Worm (Caenorhabditis elegans): Measurements from ENCODE around the gene Y4C6B.1.
"Not testable (repeated sequence)": the region's sequence is repeated elsewhere in the genome, so short reads cannot be mapped to it uniquely, and the experiment has no call there.

Gene Y4C6B.1

DNA sequence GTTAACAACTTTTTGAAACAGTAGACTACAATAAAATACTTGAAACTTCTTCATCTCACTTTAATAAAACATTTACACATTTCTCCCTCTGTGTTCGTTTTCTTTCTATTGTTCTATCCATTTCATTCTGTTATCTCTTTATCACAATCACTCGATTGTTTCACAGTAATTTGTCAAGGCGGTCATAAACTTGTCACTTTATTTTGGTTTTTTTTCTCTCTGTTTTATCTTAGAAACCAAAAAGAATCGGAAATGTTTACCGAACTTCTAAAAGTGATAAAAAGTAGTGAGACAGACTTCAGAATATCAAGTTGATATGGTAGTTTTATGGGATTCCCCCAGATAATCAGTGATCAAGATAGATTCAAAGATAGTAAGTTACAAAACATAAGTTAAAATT is 15.0 kb upstream of the Y4C6B.1 start, which contains the start of gene Y4C6B.2:
Gene Y4C6B.2 (plus strand): TSS at position 320 of the 400 bp plus-strand sequence.
- TF ChIP-seq lin-32 (GFP tag; optimal IDR thresholded peaks at IDR 0.05) (no peak), ztf-11 (tag; optimal IDR thresholded peaks at IDR 0.05) (no peak), tbx-8 (GFP tag; optimal IDR thresholded peaks at IDR 0.05) (no peak), lsy-2 (tag; optimal IDR thresholded peaks at IDR 0.05) (no peak), ceh-39 (tag; optimal IDR thresholded peaks at IDR 0.05) (no peak), sptf-1 (tag; optimal IDR thresholded peaks at IDR 0.05) (no peak), nhr-12 (tag; optimal IDR thresholded peaks at IDR 0.05) (no peak), mls-2 (tag; optimal IDR thresholded peaks at IDR 0.05) (no peak), elt-3 (tag; optimal IDR thresholded peaks at IDR 0.05) (no peak), unc-120 (tag; optimal IDR thresholded peaks at IDR 0.05; ENCODE audit: poor library complexity, severe bottlenecking) (no peak)

DNA sequence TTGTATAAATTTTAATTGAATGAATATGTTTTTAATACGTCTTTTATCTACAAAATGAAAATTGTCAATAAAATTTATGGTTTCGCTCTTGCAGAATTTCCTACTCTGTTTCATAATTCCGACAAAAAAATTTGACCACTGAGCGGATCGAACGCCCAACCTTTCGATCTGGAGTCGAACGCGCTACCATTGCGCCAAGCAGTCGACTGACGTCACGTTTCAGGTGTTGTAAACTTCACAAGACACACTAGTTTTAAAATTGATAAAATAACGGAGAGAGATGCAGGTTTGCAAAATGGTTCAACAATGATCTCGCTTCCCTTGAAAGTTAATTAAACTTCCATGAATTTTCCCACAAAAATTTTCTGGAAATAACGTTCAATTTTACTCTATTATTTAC is 10.1 kb upstream of the Y4C6B.1 start:
- TF ChIP-seq ham-2 (GFP tag; optimal IDR thresholded peaks at IDR 0.05), result no peak
- TF ChIP-seq mls-2 (tag; optimal IDR thresholded peaks at IDR 0.05), result no peak
- no peak for TF ChIP-seq ceh-43 (GFP tag; optimal IDR thresholded peaks at IDR 0.05)
- TF ChIP-seq ztf-11 (tag; optimal IDR thresholded peaks at IDR 0.05), result no peak
- no peak for TF ChIP-seq nhr-28 (tag; optimal IDR thresholded peaks at IDR 0.05)
- no peak for TF ChIP-seq nhr-12 (tag; optimal IDR thresholded peaks at IDR 0.05)
- no peak for TF ChIP-seq elt-1 (tag; optimal IDR thresholded peaks at IDR 0.05; ENCODE audit: borderline replicate concordance, insufficient read depth)
- TF ChIP-seq nhr-2 (tag; optimal IDR thresholded peaks at IDR 0.05), result no peak
- TF ChIP-seq sem-2 (GFP tag; optimal IDR thresholded peaks at IDR 0.05), result no peak
- no peak for TF ChIP-seq nhr-76 (tag; optimal IDR thresholded peaks at IDR 0.05)
- TF ChIP-seq nhr-237 (tag; optimal IDR thresholded peaks at IDR 0.05), result no peak

- not testable (repeated sequence) for TF ChIP-seq elt-1 (tag; optimal IDR thresholded peaks at IDR 0.05; ENCODE audit: borderline replicate concordance, insufficient read depth); lsy-2 (tag; optimal IDR thresholded peaks at IDR 0.05); ces-1 (GFP tag; optimal IDR thresholded peaks at IDR 0.05)
Observed at ce11 chrIV:5350480-5351193, 3.7 kb upstream of the Y4C6B.1 start, which contains the start of gene gba-4. Gene gba-4, minus strand, starts transcription at chrIV:5350897.

DNA sequence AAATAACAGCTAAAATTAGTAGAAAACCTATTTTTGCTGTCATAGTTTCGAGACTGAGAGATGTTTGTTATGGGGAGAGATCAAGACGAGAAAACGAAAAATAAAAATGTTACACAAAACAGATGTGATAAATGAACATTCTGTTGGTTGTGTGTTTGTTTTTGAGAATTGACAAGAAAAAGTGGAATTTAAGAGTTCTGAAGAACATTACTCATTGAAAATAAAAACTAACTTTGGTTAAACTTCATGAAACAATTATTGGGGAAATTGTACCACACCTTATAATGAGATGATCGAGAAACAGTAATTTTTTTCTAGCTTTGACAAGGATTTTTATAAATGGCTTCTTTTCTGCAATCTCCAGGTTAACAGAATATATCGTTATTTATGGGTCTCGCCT is 924 bp upstream of the Y4C6B.1 start, which contains the start of gene Y4C6B.7:
Gene Y4C6B.7 (minus strand): TSS at position 101 of the 400 bp plus-strand sequence.
- no peak for TF ChIP-seq elt-1 (tag; optimal IDR thresholded peaks at IDR 0.05; ENCODE audit: borderline replicate concordance, insufficient read depth)
- no peak for TF ChIP-seq sptf-1 (tag; optimal IDR thresholded peaks at IDR 0.05)
- TF ChIP-seq ces-1 (GFP tag; optimal IDR thresholded peaks at IDR 0.05), result no peak
- no peak for TF ChIP-seq snpc-4 (tag; optimal IDR thresholded peaks at IDR 0.05)
- no peak for TF ChIP-seq ceh-43 (GFP tag; optimal IDR thresholded peaks at IDR 0.05)

DNA sequence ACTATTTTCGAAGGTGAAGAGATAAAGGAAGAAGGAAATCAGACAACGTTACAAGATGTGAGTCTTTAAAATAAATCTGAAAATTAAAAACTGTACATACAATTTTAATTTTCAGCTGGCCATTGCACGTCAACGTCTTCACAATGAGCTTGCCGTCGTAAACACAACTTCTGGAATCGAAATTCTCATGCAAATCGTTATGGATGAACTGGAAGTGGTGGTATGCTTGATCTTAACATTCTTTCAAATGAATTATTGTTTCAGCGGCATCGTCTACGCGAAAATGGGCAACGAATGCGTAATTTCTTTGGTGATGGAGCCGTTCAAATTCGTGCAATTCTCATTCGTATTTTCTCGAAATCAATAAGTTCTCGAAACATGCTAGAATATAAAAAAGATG is 276 bp downstream of the Y4C6B.1 start:
- TF ChIP-seq mls-2 (tag; optimal IDR thresholded peaks at IDR 0.05) (no peak), nhr-76 (tag; optimal IDR thresholded peaks at IDR 0.05) (no peak), ceh-43 (GFP tag; optimal IDR thresholded peaks at IDR 0.05) (no peak), ham-2 (GFP tag; optimal IDR thresholded peaks at IDR 0.05) (no peak), pha-4 (tag; optimal IDR thresholded peaks at IDR 0.05) (no peak), nhr-2 (tag; optimal IDR thresholded peaks at IDR 0.05) (no peak), nhr-237 (tag; optimal IDR thresholded peaks at IDR 0.05) (no peak), drap-1 (GFP tag; optimal IDR thresholded peaks at IDR 0.05) (no peak)

DNA sequence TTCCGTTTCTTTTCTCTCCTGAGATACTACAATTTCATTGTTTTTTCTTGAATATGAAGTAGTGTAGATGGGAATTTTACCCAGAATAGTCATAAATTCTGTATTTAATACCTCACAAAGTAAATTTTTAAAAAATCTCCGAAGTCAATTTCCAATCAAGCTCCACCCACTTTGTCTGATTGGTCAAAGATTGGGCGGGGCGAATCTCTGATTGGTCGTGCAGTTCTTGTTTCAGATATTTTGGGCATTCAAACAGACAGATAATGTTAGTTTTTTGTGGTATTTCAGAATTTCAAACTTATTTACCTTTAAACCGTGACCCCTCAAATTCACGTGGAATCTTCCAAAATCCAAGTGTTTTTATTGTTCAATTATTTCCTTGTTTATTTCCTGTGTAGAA is 6.2 kb downstream of the Y4C6B.1 start, which contains the start of gene F41H10.5:
Gene F41H10.5 (plus strand): TSS at position 375 of the 400 bp plus-strand sequence.
- TF ChIP-seq nhr-237 (tag; optimal IDR thresholded peaks at IDR 0.05) (no peak), ceh-39 (tag; optimal IDR thresholded peaks at IDR 0.05) (no peak), mab-5 (tag; optimal IDR thresholded peaks at IDR 0.05) (no peak), pha-4 (tag; optimal IDR thresholded peaks at IDR 0.05) (no peak), ztf-11 (tag; optimal IDR thresholded peaks at IDR 0.05) (no peak), ces-1 (GFP tag; optimal IDR thresholded peaks at IDR 0.05) (no peak), sptf-1 (tag; optimal IDR thresholded peaks at IDR 0.05) (no peak), nhr-2 (tag; optimal IDR thresholded peaks at IDR 0.05) (no peak)

- TF ChIP-seq mep-1 (tag; optimal IDR thresholded peaks at IDR 0.05), result peak; percentile 29
- peak; percentile 61 for TF ChIP-seq lsy-2 (tag; optimal IDR thresholded peaks at IDR 0.05)
- peak; percentile 70 for TF ChIP-seq lin-13 (tag; optimal IDR thresholded peaks at IDR 0.05)
- TF ChIP-seq nhr-237 (tag; optimal IDR thresholded peaks at IDR 0.05), result peak; percentile 4
- no peak for TF ChIP-seq ham-2 (GFP tag; optimal IDR thresholded peaks at IDR 0.05)
Observed at ce11 chrIV:5364135-5364609, 9.9 kb downstream of the Y4C6B.1 start, which contains the start of the genes hda-6 and F41H10.4. Gene hda-6, minus strand, starts transcription at chrIV:5364306. Gene F41H10.4, plus strand, starts transcription at chrIV:5364559.
